Worm (Caenorhabditis elegans): ENCODE results near the gene pmk-1.

pmk-1 gene

DNA sequence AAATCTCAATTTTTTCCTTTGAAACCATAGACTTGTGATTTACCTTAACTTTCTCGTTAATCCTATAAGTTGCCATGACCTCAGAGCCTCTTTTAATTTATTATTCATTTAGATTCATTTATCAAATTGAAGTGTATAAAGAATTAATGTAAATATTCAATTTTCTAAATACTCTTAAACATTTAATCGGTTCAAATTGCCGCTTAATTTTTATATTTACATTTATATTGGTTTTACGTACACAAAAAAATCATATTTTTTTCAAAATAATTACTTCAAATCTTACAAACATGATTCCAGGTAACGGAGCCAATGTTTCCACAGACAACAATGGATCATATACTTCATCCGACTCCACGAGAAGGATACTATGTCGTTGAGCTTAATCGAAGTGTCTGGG, at the start of gene pmk-1:
Gene pmk-1, plus strand, starts transcription at position 301 of the 400 bp plus-strand sequence.
- TF ChIP-seq aly-2 (tag; optimal IDR thresholded peaks at IDR 0.05), result no peak
- TF ChIP-seq mab-5 (tag; optimal IDR thresholded peaks at IDR 0.05), result no peak
- TF ChIP-seq blmp-1 (tag; optimal IDR thresholded peaks at IDR 0.05; ENCODE audit: insufficient read depth), result no peak
- no peak for TF ChIP-seq nhr-237 (tag; optimal IDR thresholded peaks at IDR 0.05)
- TF ChIP-seq snpc-4 (tag; optimal IDR thresholded peaks at IDR 0.05), result no peak
- TF ChIP-seq nhr-11 (tag; optimal IDR thresholded peaks at IDR 0.05), result no peak
- TF ChIP-seq ceh-82 (tag; optimal IDR thresholded peaks at IDR 0.05), result no peak
- no peak for TF ChIP-seq Y55F3AM.14 (GFP tag; optimal IDR thresholded peaks at IDR 0.05)
- TF ChIP-seq unc-39 (tag; optimal IDR thresholded peaks at IDR 0.05), result no peak
- no peak for TF ChIP-seq lsy-2 (tag; optimal IDR thresholded peaks at IDR 0.05)
- TF ChIP-seq sma-3 (GFP tag; optimal IDR thresholded peaks at IDR 0.05), result no peak
- TF ChIP-seq mdl-1 (tag; optimal IDR thresholded peaks at IDR 0.05), result no peak
- no peak for TF ChIP-seq nhr-25 (tag; optimal IDR thresholded peaks at IDR 0.05)
- no peak for TF ChIP-seq nhr-23 (tag; optimal IDR thresholded peaks at IDR 0.05)
- TF ChIP-seq ztf-4 (tag; optimal IDR thresholded peaks at IDR 0.05), result no peak

DNA sequence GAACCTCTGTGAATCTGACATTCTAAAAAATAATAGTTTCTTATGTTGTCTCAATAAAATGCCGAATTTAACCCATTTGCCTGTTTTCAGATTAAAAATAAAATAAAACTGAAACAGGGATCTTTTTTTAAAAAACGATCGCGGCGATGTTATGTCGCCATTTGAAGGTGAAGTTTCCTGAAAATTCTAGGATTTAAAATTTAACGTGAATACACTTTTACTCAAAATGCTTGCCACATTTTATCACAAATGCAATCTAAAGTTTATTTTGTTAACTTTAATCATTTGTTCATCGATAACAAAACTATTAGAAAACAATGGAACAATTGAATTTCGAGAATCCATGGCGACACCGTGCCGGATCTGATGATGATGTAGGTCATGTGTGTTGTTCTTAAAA, 49.0 kb upstream of the pmk-1 start, which contains the start of gene Y42H9AR.2:
Gene Y42H9AR.2, plus strand, starts transcription at position 301 of the 400 bp plus-strand sequence.
- TF ChIP-seq gmeb-1 (tag; optimal IDR thresholded peaks at IDR 0.05), result no peak
- no peak for TF ChIP-seq nhr-10 (tag; optimal IDR thresholded peaks at IDR 0.05)
- TF ChIP-seq nhr-129 (tag; optimal IDR thresholded peaks at IDR 0.05), result no peak
- no peak for TF ChIP-seq egl-27 (tag; optimal IDR thresholded peaks at IDR 0.05)
- TF ChIP-seq blmp-1 (tag; optimal IDR thresholded peaks at IDR 0.05; ENCODE audit: insufficient read depth), result no peak
- no peak for TF ChIP-seq peb-1 (tag; optimal IDR thresholded peaks at IDR 0.05)
- TF ChIP-seq ztf-11 (tag; optimal IDR thresholded peaks at IDR 0.05), result no peak
- TF ChIP-seq lin-39 (tag; optimal IDR thresholded peaks at IDR 0.05), result no peak
- TF ChIP-seq mab-5 (tag; optimal IDR thresholded peaks at IDR 0.05), result no peak
- no peak for TF ChIP-seq ceh-82 (tag; optimal IDR thresholded peaks at IDR 0.05)
- TF ChIP-seq R02D3.7 (tag; optimal IDR thresholded peaks at IDR 0.05), result no peak
- no peak for TF ChIP-seq sem-4 (tag; optimal IDR thresholded peaks at IDR 0.05)
- TF ChIP-seq Y55F3AM.14 (GFP tag; optimal IDR thresholded peaks at IDR 0.05), result no peak
- no peak for TF ChIP-seq F13H6.1 (tag; optimal IDR thresholded peaks at IDR 0.05)
- TF ChIP-seq unc-62 (GFP tag; optimal IDR thresholded peaks at IDR 0.05), result no peak
- TF ChIP-seq skn-1 (tag; optimal IDR thresholded peaks at IDR 0.05), result no peak
- no peak for TF ChIP-seq nhr-11 (tag; optimal IDR thresholded peaks at IDR 0.05)
- no peak for TF ChIP-seq nhr-21 (tag; optimal IDR thresholded peaks at IDR 0.05)

DNA sequence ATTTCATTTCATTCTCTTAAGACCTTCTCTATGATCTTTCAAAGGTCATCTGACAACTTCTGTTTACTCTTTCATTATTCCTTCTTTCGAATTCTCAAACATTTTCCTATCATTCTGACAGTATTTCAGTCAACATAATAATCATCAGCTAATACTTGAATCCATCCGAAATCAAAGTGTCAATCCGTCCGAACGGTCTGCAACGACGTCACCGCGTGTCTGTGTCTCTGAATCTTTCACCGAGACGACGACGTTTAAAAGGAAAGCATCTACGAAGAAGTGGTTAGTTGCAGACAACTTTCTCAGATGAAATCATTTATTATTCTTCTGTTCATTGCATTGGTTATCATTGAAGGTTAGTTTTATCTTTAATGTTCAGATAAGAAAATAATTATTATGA, 46.4 kb upstream of the pmk-1 start, which contains the start of gene Y42H9AR.5:
Gene Y42H9AR.5, plus strand, starts transcription at position 301 of the 400 bp plus-strand sequence.
- no peak for TF ChIP-seq nhr-21 (tag; optimal IDR thresholded peaks at IDR 0.05)
- TF ChIP-seq fos-1 (tag; optimal IDR thresholded peaks at IDR 0.05), result peak; percentile 42

ce11 chrIV:8103196-8103595, 45.4 kb upstream of the pmk-1 start:
- TF ChIP-seq mbf-1 (tag; optimal IDR thresholded peaks at IDR 0.05) (no peak), lin-13 (GFP tag; optimal IDR thresholded peaks at IDR 0.05) (no peak), fos-1 (tag; optimal IDR thresholded peaks at IDR 0.05) (no peak), ceh-16 (tag; optimal IDR thresholded peaks at IDR 0.05) (no peak), nhr-12 (tag; optimal IDR thresholded peaks at IDR 0.05) (no peak), egl-27 (tag; optimal IDR thresholded peaks at IDR 0.05) (no peak), lsy-2 (tag; optimal IDR thresholded peaks at IDR 0.05) (no peak), nhr-25 (tag; optimal IDR thresholded peaks at IDR 0.05) (peak; percentile 37), ceh-82 (tag; optimal IDR thresholded peaks at IDR 0.05) (no peak), aly-2 (tag; optimal IDR thresholded peaks at IDR 0.05) (no peak), snpc-4 (tag; optimal IDR thresholded peaks at IDR 0.05) (no peak), elt-1 (tag; optimal IDR thresholded peaks at IDR 0.05) (no peak), unc-62 (GFP tag; optimal IDR thresholded peaks at IDR 0.05) (no peak), sma-9 (GFP tag; optimal IDR thresholded peaks at IDR 0.05) (peak; percentile 66), sma-9 (tag; optimal IDR thresholded peaks at IDR 0.05) (no peak), unc-39 (tag; optimal IDR thresholded peaks at IDR 0.05) (no peak), F13H6.1 (tag; optimal IDR thresholded peaks at IDR 0.05) (no peak), gmeb-1 (tag; optimal IDR thresholded peaks at IDR 0.05) (no peak), C34F6.9 (tag; optimal IDR thresholded peaks at IDR 0.05) (no peak), lin-39 (tag; optimal IDR thresholded peaks at IDR 0.05) (no peak), zag-1 (tag; optimal IDR thresholded peaks at IDR 0.05) (no peak), sma-3 (GFP tag; optimal IDR thresholded peaks at IDR 0.05) (peak; percentile 14), ama-1 (optimal IDR thresholded peaks at IDR 0.05) (no peak), dmd-4 (tag; optimal IDR thresholded peaks at IDR 0.05) (no peak), Y55F3AM.14 (GFP tag; optimal IDR thresholded peaks at IDR 0.05) (no peak), nhr-129 (tag; optimal IDR thresholded peaks at IDR 0.05) (no peak), nhr-21 (tag; optimal IDR thresholded peaks at IDR 0.05) (peak; percentile 45), skn-1 (tag; optimal IDR thresholded peaks at IDR 0.05) (no peak), nhr-11 (tag; optimal IDR thresholded peaks at IDR 0.05) (no peak), ztf-11 (tag; optimal IDR thresholded peaks at IDR 0.05) (no peak), peb-1 (tag; optimal IDR thresholded peaks at IDR 0.05) (no peak), crh-2 (tag; optimal IDR thresholded peaks at IDR 0.05) (peak; percentile 3), sem-4 (tag; optimal IDR thresholded peaks at IDR 0.05) (no peak)

All from whole organism, L2 larva.